Worm (Caenorhabditis elegans): Measurements from ENCODE around the gene rabr-1.

DNA sequence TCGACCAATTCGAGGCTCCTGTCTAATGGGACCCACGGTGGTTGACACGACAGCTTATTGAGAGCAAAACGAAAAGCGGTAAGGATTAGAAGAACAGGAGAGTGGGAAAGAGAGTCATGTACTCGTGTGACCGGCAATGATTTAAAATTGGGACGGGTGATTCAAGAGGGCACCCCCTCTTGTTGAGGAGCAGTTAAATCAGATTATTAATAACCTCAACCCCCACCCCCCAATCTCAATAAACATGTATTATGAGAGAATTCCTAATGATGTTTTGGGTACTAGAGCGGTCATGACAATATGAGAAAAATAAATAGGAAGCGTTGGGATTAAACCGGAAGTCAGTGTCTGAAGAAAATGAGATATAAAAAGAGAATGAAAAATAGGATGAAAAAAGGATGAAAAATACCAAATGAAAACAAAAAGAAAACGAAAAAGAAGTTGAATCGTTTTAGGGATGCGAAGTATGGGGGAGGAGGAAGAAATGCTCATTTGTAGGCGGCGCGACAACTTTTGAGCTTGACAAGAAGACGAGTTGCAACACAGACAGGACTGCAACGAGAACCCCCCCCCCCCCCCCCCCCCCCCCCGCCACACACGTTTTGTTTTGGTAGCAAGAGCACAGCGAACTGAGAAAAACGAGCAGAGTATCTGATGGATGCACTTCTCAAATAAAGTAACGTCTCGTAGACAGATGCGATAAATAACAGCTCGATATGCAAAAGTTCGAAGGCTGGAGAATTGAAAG lies 21.1 kb downstream of the rabr-1 start:
- no peak for TF ChIP-seq ama-1 (optimal IDR thresholded peaks at IDR 0.05)
- TF ChIP-seq nhr-25 (tag; optimal IDR thresholded peaks at IDR 0.05; ENCODE audit: borderline replicate concordance, insufficient read depth) = no peak
- no peak for TF ChIP-seq nhr-10 (tag; optimal IDR thresholded peaks at IDR 0.05)
- TF ChIP-seq fos-1 (tag; optimal IDR thresholded peaks at IDR 0.05) = no peak
- no peak for TF ChIP-seq dpl-1 (GFP tag; optimal IDR thresholded peaks at IDR 0.05)
- no peak for TF ChIP-seq F10B5.3 (tag; optimal IDR thresholded peaks at IDR 0.05)
- no peak for TF ChIP-seq ceh-44 (GFP tag; IDR thresholded peaks at IDR 0.05)
- TF ChIP-seq cey-2 (tag; optimal IDR thresholded peaks at IDR 0.05; ENCODE audit: borderline replicate concordance, insufficient read depth) = no peak
